Fruit fly (Drosophila melanogaster): Measurements from ENCODE around the gene CG3164.

Gene CG3164

DNA sequence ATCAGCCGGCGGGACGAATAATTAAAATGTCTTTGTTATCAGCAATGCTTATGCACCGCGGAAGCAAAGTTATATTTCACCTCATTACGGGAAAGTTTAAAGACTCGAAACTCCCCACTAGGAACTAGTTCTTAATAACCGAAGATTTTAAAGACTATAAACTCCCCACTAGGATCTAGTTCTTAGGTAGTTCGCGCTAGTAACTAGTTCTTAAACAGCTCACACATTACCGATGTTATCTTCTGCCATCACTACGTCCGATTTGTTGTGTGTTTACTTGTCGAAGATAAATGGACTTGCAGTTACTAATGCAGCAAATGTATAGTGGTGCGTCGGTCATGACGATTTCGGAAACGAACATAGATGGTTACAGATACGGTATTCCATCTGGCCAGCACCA lies 12.5 kb upstream of the CG3164 start, which contains the start of the genes CG31974 and CG11454 (continued):
- TF ChIP-seq H15 (GFP tag; IDR thresholded peaks at IDR 0.05): no peak
- no peak for TF ChIP-seq CG8290 (GFP tag; optimal IDR thresholded peaks at IDR 0.05)
- TF ChIP-seq CG8290 (tag; optimal IDR thresholded peaks at IDR 0.05): peak in 1 of 2 experiments; percentile 49
- TF ChIP-seq Fer1 (GFP tag; optimal IDR thresholded peaks at IDR 0.05): peak; percentile 40
- TF ChIP-seq CG7987 (GFP tag; optimal IDR thresholded peaks at IDR 0.05): peak; percentile 14
- TF ChIP-seq HLH4C (GFP tag; IDR thresholded peaks at IDR 0.05; ENCODE audit: partially characterized antibody): peak; percentile 60; the same call in 1 of the 3 replicates
- TF ChIP-seq CG17829 (tag; optimal IDR thresholded peaks at IDR 0.05): peak; percentile 47
- TF ChIP-seq zf30C (GFP tag; optimal IDR thresholded peaks at IDR 0.05): no peak
- TF ChIP-seq slou (GFP tag; optimal IDR thresholded peaks at IDR 0.05): no peak
- no peak for TF ChIP-seq CG8944 (GFP tag; optimal IDR thresholded peaks at IDR 0.05)
- peak; percentile 3 for TF ChIP-seq wek (GFP tag; optimal IDR thresholded peaks at IDR 0.05)
- peak; percentile 95 for TF ChIP-seq Myb (GFP tag; optimal IDR thresholded peaks at IDR 0.05)
- no peak for TF ChIP-seq CG43689 (GFP tag; IDR thresholded peaks at IDR 0.05)
- TF ChIP-seq Gsc (GFP tag; IDR thresholded peaks at IDR 0.05): no peak
- TF ChIP-seq CG14710 (tag; optimal IDR thresholded peaks at IDR 0.05): peak; percentile 23
- TF ChIP-seq tna (GFP tag; IDR thresholded peaks at IDR 0.05; ENCODE audit: partially characterized antibody): peak; percentile 76
- TF ChIP-seq CG6791 (GFP tag; IDR thresholded peaks at IDR 0.05; ENCODE audit: partially characterized antibody): peak; percentile 69; the same call in 2 of the 3 replicates
- peak; percentile 37 for TF ChIP-seq Ets65A (GFP tag)
- TF ChIP-seq row (GFP tag; IDR thresholded peaks at IDR 0.05): peak; percentile 45; the same call in 1 of the 3 replicates
- peak; percentile 92; the same call in 3 of the 4 replicates for TF ChIP-seq chinmo (GFP tag; IDR thresholded peaks at IDR 0.05; ENCODE audit: partially characterized antibody)
- peak; percentile 44 for TF ChIP-seq CG33213 (GFP tag; optimal IDR thresholded peaks at IDR 0.05)
- TF ChIP-seq Side (GFP tag; optimal IDR thresholded peaks at IDR 0.05): peak; percentile 38
- TF ChIP-seq exex (tag; optimal IDR thresholded peaks at IDR 0.05): peak; percentile 11
- peak; percentile 7 for TF ChIP-seq CG10979 (tag; optimal IDR thresholded peaks at IDR 0.05)
- TF ChIP-seq Bgb (GFP tag; IDR thresholded peaks at IDR 0.05; ENCODE audit: partially characterized antibody): peak; percentile 91
- TF ChIP-seq amos (GFP tag; IDR thresholded peaks at IDR 0.05; ENCODE audit: partially characterized antibody): peak; percentile 94
- TF ChIP-seq Hmr (GFP tag; optimal IDR thresholded peaks at IDR 0.05): peak; percentile 7
- peak; percentile 44 for TF ChIP-seq Sry-β (GFP tag; optimal IDR thresholded peaks at IDR 0.05)
- TF ChIP-seq Poxn (GFP tag; IDR thresholded peaks at IDR 0.05): no peak
- peak; percentile 88 for TF ChIP-seq Dll (GFP tag; IDR thresholded peaks at IDR 0.05; ENCODE audit: partially characterized antibody)
- TF ChIP-seq MESR4 (GFP tag; optimal IDR thresholded peaks at IDR 0.05): peak; percentile 84
- peak; percentile 7 for TF ChIP-seq Fer3 (tag; optimal IDR thresholded peaks at IDR 0.05)
- peak in 1 of 2 experiments; percentile 69 for TF ChIP-seq Eip74EF (GFP tag; optimal IDR thresholded peaks at IDR 0.05)
- peak; percentile 9 for TF ChIP-seq Nf-YC (tag; optimal IDR thresholded peaks at IDR 0.05)
- no peak for TF ChIP-seq CG8089 (GFP tag; optimal IDR thresholded peaks at IDR 0.05)
- TF ChIP-seq al (GFP tag; IDR thresholded peaks at IDR 0.05): no peak
- TF ChIP-seq Doc3 (GFP tag; IDR thresholded peaks at IDR 0.05; ENCODE audit: partially characterized antibody): peak; percentile 87
- TF ChIP-seq knrl (GFP tag; IDR thresholded peaks at IDR 0.05; ENCODE audit: partially characterized antibody): peak; percentile 87
- TF ChIP-seq CG18011 (GFP tag; optimal IDR thresholded peaks at IDR 0.05): no peak
- peak; percentile 35 for TF ChIP-seq trem (tag; optimal IDR thresholded peaks at IDR 0.05)
- TF ChIP-seq HmgZ (tag; optimal IDR thresholded peaks at IDR 0.05): peak; percentile 61
- no peak for TF ChIP-seq CG14014 (GFP tag; IDR thresholded peaks at IDR 0.05)
- no peak for TF ChIP-seq Meics (GFP tag; optimal IDR thresholded peaks at IDR 0.05)
- peak; percentile 97 for TF ChIP-seq CG13287 (GFP tag; IDR thresholded peaks at IDR 0.05; ENCODE audit: partially characterized antibody)
- peak; percentile 29 for TF ChIP-seq CG2116 (GFP tag; optimal IDR thresholded peaks at IDR 0.05)
- TF ChIP-seq Sry-δ (GFP tag; optimal IDR thresholded peaks at IDR 0.05): peak; percentile 90
- peak; percentile 67 for TF ChIP-seq CG5180 (GFP tag; optimal IDR thresholded peaks at IDR 0.05)
- TF ChIP-seq aop (GFP tag; IDR thresholded peaks at IDR 0.05): 0 out of 2 replicates have a peak, but pooled peaks have one; percentile 52
- peak; percentile 57 for TF ChIP-seq stwl (tag; optimal IDR thresholded peaks at IDR 0.05)
- peak; percentile 43 for TF ChIP-seq CTCF (GFP tag; optimal IDR thresholded peaks at IDR 0.05)

Measured in whole organism, embryonic.